Fruit fly (Drosophila melanogaster): ENCODE data around the gene CG31109.

Gene CG31109

DNA sequence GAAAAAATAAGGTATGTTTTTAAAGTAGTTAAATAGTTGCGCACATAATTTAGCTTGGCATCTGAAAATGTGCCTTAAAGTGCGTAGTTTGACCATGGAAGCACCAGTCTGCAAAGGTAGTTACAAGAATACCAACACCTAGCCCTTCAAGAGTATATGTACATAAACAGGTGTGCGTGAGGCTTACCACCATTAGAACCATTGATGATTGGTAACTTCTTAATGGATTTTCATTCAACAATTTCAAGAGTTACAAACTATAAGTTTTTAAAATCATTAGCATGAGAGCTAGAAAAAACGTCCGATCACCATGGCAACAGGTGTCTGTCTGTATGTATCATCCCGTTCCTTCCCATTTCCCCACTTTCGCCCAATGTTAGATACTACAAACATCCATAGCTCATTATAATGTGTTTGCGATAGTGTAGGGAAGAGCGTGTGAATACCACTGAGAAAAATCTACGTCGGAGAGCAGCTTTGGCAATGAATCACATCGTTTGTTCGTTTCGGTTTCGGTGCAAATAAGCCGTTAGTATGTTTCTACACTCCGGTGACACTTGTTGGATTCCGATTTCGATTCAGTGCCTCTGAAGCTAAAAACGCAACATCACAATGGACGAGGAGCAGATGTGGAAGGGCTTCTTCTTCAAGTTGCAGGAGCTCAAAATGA lies 2.2 kb upstream of the CG31109 start:
- TF ChIP-seq CTCF (optimal IDR thresholded peaks at IDR 0.05), result no peak
- TF ChIP-seq CG8478 (optimal IDR thresholded peaks at IDR 0.05), result no peak

DNA sequence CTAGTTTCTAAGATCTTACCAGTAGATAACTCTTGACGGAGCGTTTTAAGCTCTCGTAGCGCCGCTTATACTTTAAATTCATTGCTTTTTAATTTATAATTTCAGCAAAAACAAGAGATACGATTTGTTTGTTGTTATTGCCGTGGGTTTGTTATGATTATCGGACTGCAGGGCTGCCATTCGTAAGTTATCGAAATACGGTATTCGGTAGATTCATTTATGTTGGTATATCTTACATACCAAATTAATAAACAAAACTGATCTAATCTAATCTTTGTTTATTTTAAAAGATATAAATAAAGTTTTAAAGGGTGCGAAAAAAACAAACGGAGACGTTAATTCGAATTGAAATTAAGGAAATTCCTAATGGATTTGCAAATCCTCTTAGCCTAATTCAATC lies 1.6 kb upstream of the CG31109 start, which contains the start of the genes CG31111 and stac:
Gene CG31111 (minus strand): TSS at position 162 of the 400 bp plus-strand sequence.
Gene stac (plus strand): TSS at position 271 of the 400 bp plus-strand sequence.
- TF ChIP-seq CG8478 (optimal IDR thresholded peaks at IDR 0.05) (no peak), CTCF (optimal IDR thresholded peaks at IDR 0.05) (no peak)

DNA sequence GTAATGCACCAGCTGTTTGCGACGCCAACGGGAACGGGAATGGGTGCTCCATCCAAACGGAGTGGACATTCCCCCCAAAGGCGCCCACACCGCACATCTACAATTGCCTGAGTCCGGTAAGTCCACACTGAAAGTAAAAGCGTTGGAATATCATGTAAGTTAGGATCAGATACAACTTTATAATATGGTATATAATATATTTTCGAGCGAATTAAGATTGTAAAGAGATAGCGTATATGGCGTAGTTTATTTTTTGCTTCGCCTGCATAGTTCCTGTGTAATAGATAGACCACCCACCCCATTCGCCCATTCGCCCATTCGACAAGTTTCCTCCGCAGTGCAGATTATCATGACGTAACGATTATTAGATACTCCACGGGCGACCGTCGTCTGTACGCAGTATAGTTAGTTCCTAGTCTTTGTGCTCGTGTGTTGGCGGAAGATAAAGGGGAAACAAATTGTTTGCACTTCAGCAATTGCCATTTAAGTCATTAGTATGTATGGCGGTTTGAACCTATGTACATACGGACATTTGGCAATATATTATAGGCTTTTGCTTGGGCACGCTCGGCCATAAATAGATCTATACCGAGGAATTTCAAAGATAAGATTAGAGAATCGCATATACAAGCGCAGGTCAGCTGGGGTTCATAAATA lies 2.9 kb downstream of the CG31109 start:
- TF ChIP-seq CTCF (optimal IDR thresholded peaks at IDR 0.05) (no peak), CG8478 (optimal IDR thresholded peaks at IDR 0.05) (no peak)

DNA sequence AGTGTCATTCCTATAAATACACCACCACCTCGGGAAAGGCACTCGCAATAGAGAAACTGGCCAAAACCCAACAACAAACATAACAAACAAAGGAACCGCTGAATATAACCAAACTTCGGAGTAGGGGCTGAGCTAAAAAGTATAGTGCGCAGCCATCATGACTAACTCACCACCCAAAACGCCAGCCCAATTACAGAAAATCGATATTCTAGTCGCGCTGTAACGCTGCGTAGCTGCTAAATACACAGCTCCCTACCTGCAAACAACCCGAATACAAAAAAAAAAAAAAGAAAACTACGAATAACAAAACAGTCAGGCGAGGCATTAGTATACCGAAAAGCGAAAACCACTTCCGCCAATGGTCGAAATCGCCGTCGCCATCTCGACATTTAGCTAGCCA lies 3.8 kb downstream of the CG31109 start:
- no peak for TF ChIP-seq CG8478 (optimal IDR thresholded peaks at IDR 0.05)
- no peak for TF ChIP-seq CTCF (optimal IDR thresholded peaks at IDR 0.05)

DNA sequence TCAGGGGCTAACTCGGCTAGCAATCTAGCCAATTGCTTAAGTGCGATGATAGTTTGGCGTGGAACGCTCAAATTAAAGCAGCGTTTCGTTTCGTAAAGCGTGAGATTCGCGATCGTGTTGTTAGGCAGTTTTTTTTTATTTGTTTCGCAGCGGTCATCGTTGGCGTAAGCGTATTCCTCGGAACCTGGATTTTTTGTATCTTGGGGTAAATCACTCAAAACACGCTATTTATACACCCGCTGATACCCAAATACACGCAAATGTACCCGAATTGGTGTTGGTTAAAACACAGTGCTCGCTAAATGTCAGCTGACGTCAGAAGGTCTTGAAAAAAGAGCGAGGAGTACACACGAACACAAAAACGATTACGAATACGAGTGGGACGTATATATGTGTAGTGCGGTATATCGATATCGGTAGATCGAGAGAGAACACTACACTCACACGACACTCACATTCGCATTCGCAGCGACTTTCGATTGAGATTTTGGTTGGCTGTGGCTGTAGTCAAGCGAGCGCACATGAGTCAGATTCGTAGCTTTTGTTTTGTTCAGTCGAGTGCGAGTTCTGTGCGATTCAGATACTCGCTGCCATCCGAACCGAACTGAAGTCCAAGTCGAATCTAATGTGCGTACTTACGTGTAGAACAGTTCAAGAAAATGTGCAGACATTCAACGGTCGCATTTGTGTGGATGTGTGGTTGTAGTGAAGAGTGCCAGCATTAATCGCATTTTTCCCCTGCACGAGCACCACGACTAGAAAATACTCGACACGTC lies 4.5 kb downstream of the CG31109 start:
- TF ChIP-seq CG8478 (optimal IDR thresholded peaks at IDR 0.05) (no peak), CTCF (optimal IDR thresholded peaks at IDR 0.05) (no peak)

DNA sequence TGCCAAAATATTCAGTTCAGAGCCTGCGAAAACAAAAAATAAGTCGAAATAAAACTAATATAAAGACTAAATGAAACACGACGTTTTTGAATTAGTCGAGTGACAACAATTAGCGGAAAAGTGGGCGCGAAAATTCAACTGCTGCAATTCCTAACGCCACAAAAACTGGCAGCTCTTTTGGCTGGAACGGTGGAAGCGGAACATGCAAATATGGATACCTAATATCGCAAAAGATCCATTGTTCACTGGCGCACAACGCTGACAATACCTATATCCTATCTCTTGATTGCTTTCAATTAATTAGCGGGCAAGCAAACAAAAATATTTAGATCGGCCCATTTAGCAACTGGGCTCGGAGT lies 5.1 kb downstream of the CG31109 start, which contains the start of gene CG11791:
Gene CG11791 (plus strand): TSS at position 234 of the 359 bp plus-strand sequence.
- TF ChIP-seq CTCF (optimal IDR thresholded peaks at IDR 0.05) (no peak), CG8478 (optimal IDR thresholded peaks at IDR 0.05) (no peak)

DNA sequence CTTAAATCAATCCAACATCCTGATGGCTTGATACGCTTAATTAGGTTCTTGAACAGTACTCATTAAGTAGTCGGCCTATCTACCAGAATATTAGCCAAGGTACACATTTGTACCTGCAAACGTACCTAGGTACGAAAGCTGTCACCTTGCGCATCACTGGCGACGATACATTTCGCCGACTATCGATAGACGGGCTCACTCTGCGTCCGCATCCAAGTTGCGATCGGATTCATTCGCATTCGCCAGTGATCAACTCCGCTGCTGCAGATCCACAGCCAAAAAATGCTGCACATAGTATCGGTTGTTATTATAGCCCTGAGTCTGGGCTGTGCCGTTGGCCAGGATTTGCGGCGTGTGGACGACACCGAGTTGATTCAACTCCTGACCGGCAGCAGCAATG lies 6.9 kb downstream of the CG31109 start, which contains the start of gene CG11790:
Gene CG11790 (plus strand): TSS at position 203 of the 400 bp plus-strand sequence.
- TF ChIP-seq CG8478 (optimal IDR thresholded peaks at IDR 0.05), result no peak
- no peak for TF ChIP-seq CTCF (optimal IDR thresholded peaks at IDR 0.05)

DNA sequence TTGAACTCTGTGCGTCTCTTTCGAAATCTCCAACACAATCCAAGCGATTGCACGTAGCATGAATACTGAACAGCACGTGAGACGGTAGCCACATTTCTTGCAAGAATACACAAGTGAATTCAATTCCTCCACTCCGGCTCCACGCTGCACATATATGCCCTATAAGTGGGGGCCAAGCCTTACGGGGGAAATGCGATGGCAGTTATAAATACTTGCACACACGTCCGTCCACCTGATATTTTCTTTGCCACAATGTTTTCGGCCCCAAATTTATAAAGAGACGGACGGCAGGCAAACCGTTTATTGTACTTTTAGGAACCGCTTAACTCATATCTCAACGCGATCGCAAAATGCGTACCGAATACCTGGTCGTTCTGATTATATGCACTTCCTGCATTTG lies 8.4 kb downstream of the CG31109 start, which contains the start of gene CG11786:
Gene CG11786 (plus strand): TSS at position 301 of the 400 bp plus-strand sequence.
- TF ChIP-seq CTCF (optimal IDR thresholded peaks at IDR 0.05) (no peak), CG8478 (optimal IDR thresholded peaks at IDR 0.05) (no peak)

DNA sequence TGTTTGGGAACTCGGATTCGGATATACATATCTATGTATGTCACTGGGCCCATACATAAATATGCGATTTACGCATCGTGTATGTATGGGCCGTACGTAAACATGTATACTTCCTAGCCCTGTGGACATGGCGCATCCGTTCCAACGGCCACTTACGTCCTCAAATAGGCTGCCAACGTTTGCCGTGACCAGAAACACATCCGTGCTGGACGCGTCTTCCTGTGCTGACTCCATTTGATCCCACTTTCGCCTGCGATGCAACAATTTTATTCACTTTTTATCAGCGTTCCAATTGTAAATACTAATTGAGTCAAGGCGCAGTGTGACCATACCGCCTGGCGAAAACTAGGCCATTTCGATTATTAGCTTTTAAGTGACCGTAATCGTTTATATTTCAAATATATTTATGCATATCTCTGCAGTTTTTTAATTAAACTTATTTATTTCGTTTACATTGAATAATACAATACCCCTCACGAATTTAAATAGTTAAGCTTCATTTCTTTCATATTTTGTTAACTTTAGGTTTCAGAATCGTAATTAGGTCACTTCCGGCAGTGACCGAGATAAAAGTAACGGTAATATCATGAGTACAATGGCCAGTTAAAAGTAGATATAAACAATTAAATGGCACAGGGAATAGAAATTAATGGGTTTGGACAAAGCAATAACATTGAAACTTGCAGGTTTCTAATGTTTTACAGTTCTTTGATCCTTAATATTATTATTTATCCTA lies 9.5 kb downstream of the CG31109 start, which contains the start of gene 5PtaseI:
Gene 5PtaseI (minus strand): TSS at position 336 of the 736 bp plus-strand sequence.
- TF ChIP-seq CG8478 (optimal IDR thresholded peaks at IDR 0.05) (no peak), CTCF (optimal IDR thresholded peaks at IDR 0.05) (no peak)

DNA sequence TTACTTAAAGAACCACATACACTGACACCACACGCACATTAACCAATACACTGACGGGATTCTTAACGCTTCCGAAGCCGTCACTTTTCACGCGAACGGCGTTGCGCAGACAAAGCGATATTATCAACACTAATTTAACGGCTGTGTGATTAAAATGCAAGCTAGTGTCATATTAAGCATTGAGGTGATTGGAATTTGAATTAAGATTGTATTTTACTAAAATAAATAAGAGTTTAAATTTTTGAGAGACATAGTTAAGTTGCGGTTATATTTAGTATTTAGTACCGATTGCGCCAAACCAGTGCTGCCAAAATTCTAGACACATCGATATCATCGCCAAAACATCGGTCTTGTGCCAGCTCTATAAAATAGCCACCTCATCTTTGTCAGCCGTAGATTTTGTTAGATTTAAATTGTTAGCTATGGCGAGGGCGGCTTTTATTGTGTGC lies 15.4 kb downstream of the CG31109 start, which contains the start of the genes Ythdf and bai:
Gene Ythdf (minus strand): TSS at position 222 of the 449 bp plus-strand sequence.
Gene bai (plus strand): TSS at position 347 of the 449 bp plus-strand sequence.
- no peak for TF ChIP-seq CG8478 (optimal IDR thresholded peaks at IDR 0.05)
- TF ChIP-seq CTCF (optimal IDR thresholded peaks at IDR 0.05), result no peak

DNA sequence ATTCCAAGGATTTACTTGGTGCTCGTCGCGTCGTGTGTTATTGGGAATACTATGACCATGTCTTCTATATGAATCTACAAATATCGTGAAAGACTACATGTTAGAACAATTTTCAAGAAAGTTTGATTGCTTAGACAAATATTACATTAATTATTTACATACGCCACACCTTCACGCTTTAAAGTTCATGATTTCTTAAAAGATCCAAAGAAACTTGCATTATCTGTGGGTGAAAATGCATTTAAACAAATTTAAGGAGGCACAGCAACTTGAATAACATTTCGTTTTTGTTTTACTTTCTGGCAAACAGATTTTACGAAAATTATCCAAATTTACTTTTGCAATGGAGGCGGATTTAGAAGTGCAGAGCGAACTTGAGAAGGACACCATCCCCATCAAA lies 17.8 kb downstream of the CG31109 start, which contains the start of gene CG31115:
Gene CG31115 (plus strand): TSS at position 301 of the 400 bp plus-strand sequence.
- TF ChIP-seq CTCF (optimal IDR thresholded peaks at IDR 0.05), result no peak
- TF ChIP-seq CG8478 (optimal IDR thresholded peaks at IDR 0.05), result no peak

DNA sequence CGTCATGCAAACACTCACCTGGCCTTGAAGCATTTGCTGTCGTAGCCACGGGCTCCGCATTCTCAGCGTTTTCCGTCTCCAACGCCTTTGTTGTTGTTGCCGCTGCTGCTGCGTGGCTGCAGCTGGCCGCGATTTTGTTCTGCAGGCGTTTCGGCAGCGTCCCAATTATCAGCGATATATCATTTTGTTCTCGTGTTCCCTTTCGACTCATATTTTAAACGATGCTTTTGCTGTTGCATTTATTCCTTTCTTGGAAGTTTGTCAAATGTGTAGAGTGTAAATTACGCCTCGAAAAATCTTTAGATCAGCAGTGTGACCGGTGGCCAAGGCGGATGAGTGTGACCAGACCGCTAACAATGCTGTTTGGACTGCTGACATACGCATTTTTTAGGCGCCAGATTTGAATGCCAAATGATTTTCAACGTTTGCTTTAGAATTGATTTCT lies 21.3 kb downstream of the CG31109 start, which contains the start of gene Smg6:
Gene Smg6 (minus strand): TSS at position 324 of the 445 bp plus-strand sequence.
- no peak for TF ChIP-seq CG8478 (optimal IDR thresholded peaks at IDR 0.05)
- peak in 1 of 2 experiments; percentile 18 for TF ChIP-seq CTCF (optimal IDR thresholded peaks at IDR 0.05)

DNA sequence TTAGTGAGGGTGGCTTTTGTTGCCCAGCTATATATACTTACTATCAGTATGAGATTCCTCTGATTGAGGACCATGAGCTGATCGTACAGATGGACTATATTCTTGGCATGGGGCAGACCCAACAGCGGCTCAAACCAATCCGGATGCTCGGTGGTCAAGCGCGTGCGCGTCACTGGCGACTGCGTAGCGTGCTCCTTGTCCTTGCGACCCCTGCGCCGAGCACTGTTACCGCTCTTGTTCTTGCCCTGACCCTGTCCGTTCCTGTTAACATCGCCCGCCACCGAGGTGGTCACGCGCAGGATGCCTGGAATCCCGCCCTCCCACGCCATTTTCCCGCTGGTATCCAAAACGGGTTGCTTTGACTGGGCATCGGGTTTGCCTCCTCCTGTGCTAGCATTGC lies 21.8 kb downstream of the CG31109 start:
- TF ChIP-seq CTCF (optimal IDR thresholded peaks at IDR 0.05) (no peak), CG8478 (optimal IDR thresholded peaks at IDR 0.05) (no peak)
